Fruit fly (Drosophila melanogaster): ENCODE data around the gene CheB38a.

DNA sequence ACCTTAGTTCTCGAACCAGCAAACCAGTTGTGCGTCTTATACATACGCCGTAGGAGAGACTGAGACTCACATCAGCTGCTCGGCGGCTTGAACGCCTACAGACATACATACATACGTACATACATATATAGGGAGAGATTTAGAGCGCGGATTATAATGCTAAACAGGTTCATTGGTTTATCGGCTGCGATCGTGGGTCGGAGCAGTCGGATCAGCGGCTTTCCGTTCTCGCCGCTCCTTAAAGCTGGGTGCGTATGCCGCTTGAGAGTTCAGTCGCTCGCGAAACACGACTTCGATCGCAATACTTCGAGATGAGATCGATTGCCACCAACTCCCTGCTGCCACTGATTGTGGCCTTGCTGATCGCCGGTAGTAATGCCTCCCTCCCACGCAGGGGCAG lies 6.9 kb upstream of the CheB38a start:
- no peak for TF ChIP-seq CG8478 (optimal IDR thresholded peaks at IDR 0.05)
- TF ChIP-seq CG9437 (GFP tag; optimal IDR thresholded peaks at IDR 0.05): no peak
- TF ChIP-seq Atf3 (GFP tag; optimal IDR thresholded peaks at IDR 0.05): no peak
- TF ChIP-seq sqz (GFP tag; optimal IDR thresholded peaks at IDR 0.05): no peak
- TF ChIP-seq p53 (GFP tag; optimal IDR thresholded peaks at IDR 0.05): no peak
- no peak for TF ChIP-seq seq (GFP tag; IDR thresholded peaks at IDR 0.05)
- TF ChIP-seq vvl (GFP tag; IDR thresholded peaks at IDR 0.05): peak; percentile 26; the same call in 1 of the 2 replicates
- TF ChIP-seq CG15073 (GFP tag; optimal IDR thresholded peaks at IDR 0.05): no peak
- no peak for TF ChIP-seq CG6254 (GFP tag; optimal IDR thresholded peaks at IDR 0.05)
- TF ChIP-seq CG6683 (GFP tag; optimal IDR thresholded peaks at IDR 0.05): no peak
- no peak for TF ChIP-seq Gsc (GFP tag; IDR thresholded peaks at IDR 0.05)

Data from whole organism, embryonic.